Worm (Caenorhabditis elegans) whole organism, L1 larva: ENCODE measurements around the gene F19G12.1.

Experiments
- C04F5.9 ChIP-seq: sonication (generic microtip); optimal IDR thresholded peaks from 2 replicates; lab custom pipeline; 2016; ENCODE audit warnings: missing genetic modification characterization, missing compliant biosample characterization
- C16A3.4 ChIP-seq: fragments of 150-350 bp; optimal IDR thresholded peaks from 2 replicates; lab custom pipeline; 2014; ENCODE audit warnings: missing biosample characterization, missing genetic modification characterization
- F16B12.6 ChIP-seq: fragments of 150-350 bp; optimal IDR thresholded peaks from 2 replicates; lab custom pipeline; 2014; ENCODE audit warnings: missing biosample characterization, missing genetic modification characterization
- alr-1 ChIP-seq: fragments of 200-800 bp; sonication (Bioruptor generic); optimal IDR thresholded peaks from 2 replicates; lab custom pipeline; 2018; ENCODE audit warnings: borderline replicate concordance, mild to moderate bottlenecking, missing genetic modification characterization, missing compliant biosample characterization
- aly-2 ChIP-seq: fragments of 150-350 bp; optimal IDR thresholded peaks from 2 replicates; lab custom pipeline; 2014; ENCODE audit warnings: missing biosample characterization, missing genetic modification characterization
- blmp-1 ChIP-seq: fragments of 150-350 bp; optimal IDR thresholded peaks from 2 replicates; lab custom pipeline; 2014; ENCODE audit warnings: missing biosample characterization, missing genetic modification characterization
- ceh-63 ChIP-seq: fragments of 200-800 bp; sonication (Bioruptor generic); optimal IDR thresholded peaks from 2 replicates; lab custom pipeline; 2018; ENCODE audit warnings: mild to moderate bottlenecking, missing genetic modification characterization, missing compliant biosample characterization
- ceh-8 ChIP-seq: fragments of 200-800 bp; sonication (Bioruptor generic); optimal IDR thresholded peaks from 2 replicates; lab custom pipeline; 2018; ENCODE audit warnings: mild to moderate bottlenecking, missing genetic modification characterization, moderate library complexity, missing compliant biosample characterization
- ceh-88 ChIP-seq: fragments of 200-800 bp; sonication (Bioruptor generic); IDR thresholded peaks from 2 replicates; pipeline ENCODE4 v1.3.6; 2022; ENCODE audit warnings: missing genetic modification characterization, missing compliant biosample characterization
- dpl-1 ChIP-seq, 3 experiments: fragments of 150-350 bp in 2 of 3; sonication (generic microtip) in 1 of 3; optimal IDR thresholded peaks; 2 replicates each; lab custom pipeline; 2014 to 2017; ENCODE audit warnings: missing biosample characterization in 3 of 3, missing genetic modification characterization in 3 of 3, missing genetic modification reagents in 3 of 3
- dsc-1 ChIP-seq: sonication (generic microtip); optimal IDR thresholded peaks from 2 replicates; lab custom pipeline; 2016; ENCODE audit warnings: mild to moderate bottlenecking, missing genetic modification characterization, missing compliant biosample characterization
- egl-13 ChIP-seq: sonication (generic microtip); optimal IDR thresholded peaks from 2 replicates; lab custom pipeline; 2016; ENCODE audit warnings: missing genotype, missing genetic modification reagents, missing genetic modification characterization, missing compliant biosample characterization
- egl-27 ChIP-seq, 2 experiments: fragments of 150-350 bp in 1 of 2; sonication (generic microtip); optimal IDR thresholded peaks; 3 replicates each; lab custom pipeline; 2017 to 2018; ENCODE audit warnings: missing biosample characterization in 2 of 2, missing genetic modification characterization in 2 of 2, missing genetic modification reagents in 2 of 2
- fkh-10 ChIP-seq: sonication (generic microtip); optimal IDR thresholded peaks from 2 replicates; lab custom pipeline; 2017; ENCODE audit warnings: missing biosample characterization, missing genetic modification reagents, missing genetic modification characterization
- fkh-4 ChIP-seq: sonication (generic microtip); optimal IDR thresholded peaks from 2 replicates; lab custom pipeline; 2016; ENCODE audit warnings: missing compliant biosample characterization, missing genetic modification characterization, borderline replicate concordance
- fkh-8 ChIP-seq: sonication (generic microtip); optimal IDR thresholded peaks from 2 replicates; lab custom pipeline; 2016; ENCODE audit warnings: mild to moderate bottlenecking, missing genetic modification characterization, missing compliant biosample characterization
- grh-1 ChIP-seq: fragments of 200-800 bp; sonication (Bioruptor generic); IDR thresholded peaks from 2 replicates; pipeline ENCODE4 v1.3.6; 2022; ENCODE audit warnings: missing genetic modification reagents, missing genetic modification characterization, missing compliant biosample characterization
- hlh-17 ChIP-seq: fragments of 200-800 bp; sonication (Bioruptor generic); optimal IDR thresholded peaks from 2 replicates; lab custom pipeline; 2018; ENCODE audit warnings: missing genetic modification characterization, mild to moderate bottlenecking, missing compliant biosample characterization, moderate library complexity, borderline replicate concordance
- hlh-4 ChIP-seq: sonication (generic microtip); optimal IDR thresholded peaks from 2 replicates; lab custom pipeline; 2016; ENCODE audit warnings: mild to moderate bottlenecking, missing genetic modification characterization, missing compliant biosample characterization
- irx-1 ChIP-seq: sonication (generic microtip); optimal IDR thresholded peaks from 2 replicates; lab custom pipeline; 2016; ENCODE audit warnings: missing genetic modification characterization, missing compliant biosample characterization
- lin-13 ChIP-seq: fragments of 150-350 bp; optimal IDR thresholded peaks from 2 replicates; lab custom pipeline; 2014; ENCODE audit warnings: missing biosample characterization, missing genetic modification reagents, missing genetic modification characterization
- lin-15B ChIP-seq: fragments of 150-350 bp; sonication (generic microtip); optimal IDR thresholded peaks from 3 replicates; lab custom pipeline; 2014; ENCODE audit warnings: missing biosample characterization, missing genetic modification characterization
- lin-35 ChIP-seq, 2 experiments: fragments of 150-350 bp; optimal IDR thresholded peaks; 2 replicates each; lab custom pipeline; 2014; ENCODE audit warnings: missing biosample characterization in 2 of 2, missing genetic modification characterization in 2 of 2, missing genetic modification reagents in 2 of 2
- lin-39 ChIP-seq: fragments of 150-350 bp; optimal IDR thresholded peaks from 2 replicates; lab custom pipeline; 2014; ENCODE audit warnings: missing biosample characterization, missing genetic modification reagents, missing genetic modification characterization
- lir-3 ChIP-seq: sonication (generic microtip); optimal IDR thresholded peaks from 2 replicates; lab custom pipeline; 2016; ENCODE audit warnings: mild to moderate bottlenecking, missing genetic modification characterization, moderate library complexity, missing compliant biosample characterization; ENCODE audit not compliant: poor library complexity
- mab-9 ChIP-seq: fragments of 200-800 bp; sonication (Bioruptor generic); IDR thresholded peaks from 2 replicates; pipeline ENCODE4 v1.3.6; 2022; ENCODE audit warnings: missing genetic modification reagents, missing genetic modification characterization, missing compliant biosample characterization
- mdl-1 ChIP-seq, 2 experiments: fragments of 150-350 bp; optimal IDR thresholded peaks; 2 replicates each; lab custom pipeline; 2014 to 2017; ENCODE audit warnings: missing biosample characterization in 2 of 2, missing genetic modification characterization in 2 of 2, inconsistent platforms in 1 of 2
- mef-2 ChIP-seq: fragments of 150-350 bp; optimal IDR thresholded peaks from 2 replicates; lab custom pipeline; 2014; ENCODE audit warnings: missing biosample characterization, missing genetic modification characterization
- nhr-11 ChIP-seq: fragments of 150-350 bp; optimal IDR thresholded peaks from 2 replicates; lab custom pipeline; 2014; ENCODE audit warnings: missing biosample characterization, missing genetic modification characterization
- nhr-19 ChIP-seq: fragments of 200-800 bp; sonication (Bioruptor generic); conservative IDR thresholded peaks from 2 replicates; pipeline ENCODE4 v1.3.6; 2022; ENCODE audit warnings: missing genetic modification characterization, missing compliant biosample characterization
- nhr-237 ChIP-seq: fragments of 150-350 bp; optimal IDR thresholded peaks from 2 replicates; lab custom pipeline; 2014; ENCODE audit warnings: missing biosample characterization, missing genetic modification characterization
- nhr-28 ChIP-seq: fragments of 150-350 bp; optimal IDR thresholded peaks from 2 replicates; lab custom pipeline; 2014; ENCODE audit warnings: missing biosample characterization, missing genetic modification characterization
- nhr-71 ChIP-seq: sonication (generic microtip); optimal IDR thresholded peaks from 2 replicates; lab custom pipeline; 2016; ENCODE audit warnings: mild to moderate bottlenecking, missing genetic modification characterization, moderate library complexity, missing compliant biosample characterization
- nhr-77 ChIP-seq: fragments of 150-350 bp; optimal IDR thresholded peaks from 2 replicates; lab custom pipeline; 2014; ENCODE audit warnings: missing biosample characterization, missing genetic modification characterization
- nhr-84 ChIP-seq: sonication (generic microtip); optimal IDR thresholded peaks from 2 replicates; lab custom pipeline; 2017; ENCODE audit warnings: missing biosample characterization, missing genetic modification characterization
- nhr-85 ChIP-seq: sonication (generic microtip); peaks from one replicate; lab custom pipeline; 2016; ENCODE audit warnings: missing genetic modification characterization, inconsistent platforms, missing compliant biosample characterization
- pag-3 ChIP-seq: sonication (generic microtip); optimal IDR thresholded peaks from 2 replicates; lab custom pipeline; 2017; ENCODE audit warnings: missing genetic modification characterization, mild to moderate bottlenecking, missing compliant biosample characterization, antibody characterized with exemption, borderline replicate concordance; ENCODE audit not compliant: insufficient read depth
- pax-3 ChIP-seq: fragments of 200-800 bp; sonication (Bioruptor generic); optimal IDR thresholded peaks from 2 replicates; lab custom pipeline; 2018; ENCODE audit warnings: mild to moderate bottlenecking, missing genetic modification characterization, moderate library complexity, missing compliant biosample characterization
- rnt-1 ChIP-seq: sonication (generic microtip); optimal IDR thresholded peaks from 2 replicates; lab custom pipeline; 2016; ENCODE audit warnings: mild to moderate bottlenecking, missing genetic modification characterization, moderate library complexity, missing compliant biosample characterization
- skn-1 ChIP-seq: fragments of 150-350 bp; optimal IDR thresholded peaks from 2 replicates; lab custom pipeline; 2014; ENCODE audit warnings: missing biosample characterization, missing genetic modification characterization
- snpc-4 ChIP-seq: fragments of 150-350 bp; optimal IDR thresholded peaks from 2 replicates; lab custom pipeline; 2014; ENCODE audit warnings: missing biosample characterization, missing genetic modification characterization
- snu-23 ChIP-seq: sonication (generic microtip); optimal IDR thresholded peaks from 2 replicates; lab custom pipeline; 2016; ENCODE audit warnings: missing genetic modification characterization, missing compliant biosample characterization
- sup-37 ChIP-seq: fragments of 200-800 bp; sonication (Bioruptor generic); optimal IDR thresholded peaks from 2 replicates; lab custom pipeline; 2018; ENCODE audit warnings: mild to moderate bottlenecking, missing genetic modification characterization, missing compliant biosample characterization
- swsn-7 ChIP-seq: sonication (generic microtip); optimal IDR thresholded peaks from 2 replicates; lab custom pipeline; 2016; ENCODE audit warnings: missing genetic modification characterization, missing compliant biosample characterization
- tbx-2 ChIP-seq: sonication (generic microtip); optimal IDR thresholded peaks from 2 replicates; lab custom pipeline; 2016; ENCODE audit warnings: missing genetic modification characterization, missing compliant biosample characterization
- unc-130 ChIP-seq: fragments of 150-350 bp; optimal IDR thresholded peaks from 2 replicates; lab custom pipeline; 2017; ENCODE audit warnings: missing biosample characterization, missing genetic modification characterization, inconsistent platforms
- unc-30 ChIP-seq: sonication (generic microtip); optimal IDR thresholded peaks from 2 replicates; lab custom pipeline; 2017; ENCODE audit warnings: missing biosample characterization, missing genetic modification characterization
- unc-62 ChIP-seq: fragments of 150-350 bp; optimal IDR thresholded peaks from 2 replicates; lab custom pipeline; 2014; ENCODE audit warnings: missing biosample characterization, missing genetic modification reagents, missing genetic modification characterization
- unc-86 ChIP-seq: sonication (generic microtip); optimal IDR thresholded peaks from 2 replicates; lab custom pipeline; 2016; ENCODE audit warnings: missing genetic modification characterization, missing compliant biosample characterization
- unc-98 ChIP-seq: fragments of 200-800 bp; sonication (Bioruptor generic); IDR thresholded peaks from 2 replicates; pipeline ENCODE4 v1.3.6; 2022; ENCODE audit warnings: missing genetic modification characterization, missing compliant biosample characterization
- xbp-1 ChIP-seq: sonication (generic microtip); optimal IDR thresholded peaks from 2 replicates; lab custom pipeline; 2016; ENCODE audit warnings: missing genetic modification characterization, missing compliant biosample characterization
- zag-1 ChIP-seq: fragments of 150-350 bp; optimal IDR thresholded peaks from 2 replicates; lab custom pipeline; 2014; ENCODE audit warnings: missing biosample characterization, missing genetic modification characterization
- ztf-4 ChIP-seq: fragments of 150-350 bp; optimal IDR thresholded peaks from 2 replicates; lab custom pipeline; 2014; ENCODE audit warnings: missing biosample characterization, missing genetic modification characterization

Gene F19G12.1

DNA sequence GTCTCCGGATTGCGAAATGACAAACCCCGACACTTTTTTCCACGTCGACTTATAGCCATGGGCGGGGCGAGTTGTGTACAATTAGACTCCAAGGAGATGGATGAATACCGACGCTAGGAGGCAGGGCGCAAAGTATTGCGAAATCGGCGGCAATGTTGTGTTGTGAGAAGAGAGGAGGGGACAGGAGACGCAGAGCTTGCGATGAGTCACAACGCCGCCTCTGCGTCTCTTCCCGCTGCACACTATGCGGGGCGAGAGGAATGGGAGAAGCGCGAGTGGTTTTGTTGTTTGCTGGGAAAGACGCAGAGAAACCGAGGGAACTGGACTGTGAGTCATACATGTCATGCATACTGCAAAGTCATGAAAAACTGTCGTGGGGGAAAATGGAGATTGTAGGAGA, 23.6 kb downstream of the F19G12.1 start (continued):
- TF ChIP-seq irx-1 (tag; lab: Kevin White, UChicago) (peak; percentile 64), fkh-8 (tag; lab: Kevin White, UChicago) (peak; percentile 96), blmp-1 (peak; percentile 66), mef-2 (tag; lab: Kevin White, UChicago) (peak; percentile 70), lin-35 (GFP tag; optimal IDR thresholded peaks at IDR 0.05; lab: Kevin White, UChicago) (peak; percentile 74 to 83), tbx-2 (peak; percentile 87), aly-2 (tag; lab: Kevin White, UChicago) (peak; percentile 46), nhr-11 (tag; lab: Kevin White, UChicago) (peak; percentile 60), ceh-8 (peak; percentile 37), lir-3 (tag; lab: Kevin White, UChicago) (no peak), sup-37 (GFP tag; lab: Kevin White, UChicago) (peak; percentile 55), snpc-4 (tag; lab: Kevin White, UChicago) (peak; percentile 65), rnt-1 (tag; lab: Kevin White, UChicago) (peak; percentile 78), mdl-1 (tag; optimal IDR thresholded peaks at IDR 0.05; lab: Kevin White, UChicago) (peak in 1 of 2 experiments; percentile 87), nhr-84 (tag; lab: Kevin White, UChicago) (no peak), snu-23 (GFP tag; lab: Kevin White, UChicago) (peak; percentile 94), ceh-88 (peak; percentile 25; the same call in 1 of the 2 replicates), nhr-237 (tag; lab: Kevin White, UChicago) (peak; percentile 79), unc-62 (GFP tag; lab: Kevin White, UChicago) (no peak), pag-3 (no peak), nhr-71 (tag; lab: Kevin White, UChicago) (peak; percentile 95), dsc-1 (peak; percentile 67), unc-86 (peak; percentile 78), unc-130 (tag; lab: Kevin White, UChicago) (no peak), swsn-7 (tag; lab: Kevin White, UChicago) (peak; percentile 87), fkh-10 (GFP tag; lab: Kevin White, UChicago) (peak; percentile 67), skn-1 (tag; lab: Kevin White, UChicago) (peak; percentile 99), nhr-19 (GFP tag; lab: Robert Waterston, UW) (peak; percentile 82), dpl-1 (GFP tag; optimal IDR thresholded peaks at IDR 0.05; lab: Kevin White, UChicago) (peak in 2 of 3 experiments; percentile 42 to 48), unc-98 (GFP tag; lab: Robert Waterston, UW) (peak; percentile 14; the same call in 1 of the 2 replicates), grh-1 (GFP tag; lab: Robert Waterston, UW) (peak; percentile 86), egl-13 (tag; lab: Kevin White, UChicago) (peak; percentile 69), alr-1 (tag; lab: Kevin White, UChicago) (no peak), C04F5.9 (tag; lab: Kevin White, UChicago) (peak; percentile 32), C16A3.4 (tag; lab: Kevin White, UChicago) (peak; percentile 85), unc-30 (tag; lab: Kevin White, UChicago) (no peak), nhr-85 (tag; lab: Kevin White, UChicago) (peak; percentile 98), ceh-63 (no peak), xbp-1 (tag; lab: Kevin White, UChicago) (peak; percentile 90), lin-13 (GFP tag; lab: Kevin White, UChicago) (peak; percentile 68), nhr-28 (tag; lab: Kevin White, UChicago) (no peak), fkh-4 (tag; lab: Kevin White, UChicago) (no peak), zag-1 (tag; lab: Kevin White, UChicago) (peak; percentile 17), ztf-4 (tag; lab: Kevin White, UChicago) (peak; percentile 76), lin-39 (tag; lab: Kevin White, UChicago) (peak; percentile 2), nhr-77 (tag; lab: Kevin White, UChicago) (peak; percentile 67), hlh-17 (GFP tag; lab: Kevin White, UChicago) (no peak), hlh-4 (tag; lab: Kevin White, UChicago) (no peak), pax-3 (peak; percentile 78), F16B12.6 (peak; percentile 51), mab-9 (GFP tag; lab: Robert Waterston, UW) (no peak; the same call in 1 of the 2 replicates), egl-27 (tag; optimal IDR thresholded peaks at IDR 0.05; lab: Kevin White, UChicago) (peak; percentile 55 to 81), lin-15B (tag; lab: Kevin White, UChicago) (no peak)
